Worm (Caenorhabditis elegans): Measurements from ENCODE around the gene C01G5.9.

ce11 chrIV:6473140-6473539 is 46.6 kb upstream of the C01G5.9 start, which contains the start of gene Y73B6BL.27:
- TF ChIP-seq ces-1 (GFP tag; optimal IDR thresholded peaks at IDR 0.05) (no peak), cnd-1 (tag; optimal IDR thresholded peaks at IDR 0.05) (no peak), elt-3 (tag; optimal IDR thresholded peaks at IDR 0.05) (no peak), lin-13 (tag; optimal IDR thresholded peaks at IDR 0.05) (no peak), ztf-11 (tag; optimal IDR thresholded peaks at IDR 0.05) (no peak), unc-39 (tag; optimal IDR thresholded peaks at IDR 0.05) (no peak), elt-1 (tag; optimal IDR thresholded peaks at IDR 0.05; ENCODE audit: borderline replicate concordance, insufficient read depth) (no peak), snpc-4 (tag; optimal IDR thresholded peaks at IDR 0.05) (no peak), blmp-1 (tag; optimal IDR thresholded peaks at IDR 0.05) (no peak)
